Worm (Caenorhabditis elegans): ENCODE results near the gene W08G11.1.
A peak's percentile ranks its signal among the peaks of the same experiment; 100 is the strongest.

W08G11.1 gene

DNA sequence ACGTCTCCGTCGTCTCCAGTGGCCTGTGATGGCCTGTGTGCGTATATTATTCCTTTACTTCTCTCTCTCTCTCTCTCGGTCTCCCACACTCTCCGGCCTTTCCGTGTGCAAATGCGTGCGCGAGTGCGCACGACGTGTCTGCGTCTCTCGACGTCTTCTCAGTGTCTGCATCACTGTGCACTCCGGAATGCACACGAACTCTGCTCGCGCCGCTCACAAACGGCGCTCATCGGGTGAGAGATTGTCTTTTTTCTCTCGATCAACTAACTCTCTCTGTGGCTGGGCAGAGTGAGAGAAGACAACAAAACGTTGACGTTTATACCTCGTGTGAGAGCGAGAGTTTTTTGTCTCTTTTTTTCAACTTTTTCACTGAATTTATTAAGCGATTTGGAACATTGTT lies 9.1 kb downstream of the W08G11.1 start (continued):
- TF ChIP-seq ceh-28 (tag; optimal IDR thresholded peaks at IDR 0.05) (no peak), snpc-1.2 (GFP tag; IDR thresholded peaks at IDR 0.05) (no peak), Y48G9A.11 (GFP tag; IDR thresholded peaks at IDR 0.05) (no peak), mes-2 (tag; optimal IDR thresholded peaks at IDR 0.05; ENCODE audit: poor library complexity, severe bottlenecking) (peak; percentile 78), ces-1 (GFP tag; optimal IDR thresholded peaks at IDR 0.05) (no peak), attf-4 (tag; optimal IDR thresholded peaks at IDR 0.05) (no peak), rbr-2 (tag; optimal IDR thresholded peaks at IDR 0.05) (peak; percentile 90), nhr-42 (GFP tag; IDR thresholded peaks at IDR 0.05) (peak; percentile 57; the same call in 1 of the 2 replicates)

DNA sequence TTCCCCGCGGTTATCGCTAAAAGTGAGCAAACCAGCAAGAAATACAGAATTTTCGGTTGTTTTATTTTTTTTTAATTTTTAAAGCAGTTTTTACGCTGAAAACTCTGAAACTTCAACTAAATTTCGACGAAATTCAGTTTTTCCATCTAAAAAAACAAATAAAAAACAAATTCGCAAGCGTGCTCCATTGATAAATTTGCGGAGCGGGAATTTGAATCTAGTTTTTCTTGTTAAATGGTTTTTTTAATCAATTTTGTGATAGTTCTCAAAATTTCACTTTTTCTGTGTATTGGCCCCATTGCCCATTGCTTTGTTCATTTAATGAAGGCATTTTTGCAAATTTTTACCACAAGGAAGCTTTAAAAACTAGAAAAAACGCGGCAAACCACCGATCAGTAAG lies 9.9 kb downstream of the W08G11.1 start:
- TF ChIP-seq lin-39 (tag; optimal IDR thresholded peaks at IDR 0.05) (no peak), lin-13 (GFP tag; optimal IDR thresholded peaks at IDR 0.05) (no peak), nhr-111 (GFP tag; optimal IDR thresholded peaks at IDR 0.05) (no peak), lin-38 (GFP tag; IDR thresholded peaks at IDR 0.05) (peak; percentile 90)

DNA sequence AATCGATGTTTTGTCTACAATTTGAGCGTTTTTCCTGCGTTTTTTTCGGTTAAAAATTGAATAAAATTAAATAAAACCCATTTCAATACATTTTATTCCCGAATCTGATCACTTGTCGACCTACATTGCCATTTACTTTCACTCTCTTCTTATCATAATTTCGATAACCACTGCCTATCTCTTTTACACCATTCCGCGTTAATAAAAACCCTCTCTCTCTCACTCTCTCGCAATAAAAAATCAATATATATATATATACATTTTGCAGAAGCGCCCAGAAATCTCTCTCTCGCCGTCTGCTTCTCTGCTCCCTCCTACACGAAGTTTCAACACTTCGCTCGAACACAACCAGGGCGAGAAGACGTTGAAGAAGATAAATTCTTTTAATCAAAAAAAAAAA lies 10.4 kb downstream of the W08G11.1 start, which contains the start of gene pptr-1:
Gene pptr-1 (plus strand): TSS at position 269 of the 400 bp plus-strand sequence.
- no peak for TF ChIP-seq ZK546.5 (tag; optimal IDR thresholded peaks at IDR 0.05)
- no peak for TF ChIP-seq madf-9 (GFP tag; conservative IDR thresholded peaks at IDR 0.05)
- TF ChIP-seq skn-1 (tag; optimal IDR thresholded peaks at IDR 0.05): no peak
- no peak for TF ChIP-seq jun-1 (tag; optimal IDR thresholded peaks at IDR 0.05)
- no peak for TF ChIP-seq daf-12 (tag; optimal IDR thresholded peaks at IDR 0.05)
- TF ChIP-seq lin-15B (tag; optimal IDR thresholded peaks at IDR 0.05): no peak
- peak; percentile 61; the same call in 1 of the 2 replicates for TF ChIP-seq dmd-6 (GFP tag; IDR thresholded peaks at IDR 0.05)
- TF ChIP-seq gei-8 (GFP tag; optimal IDR thresholded peaks at IDR 0.05): no peak
- TF ChIP-seq lin-39 (tag; optimal IDR thresholded peaks at IDR 0.05): no peak
- TF ChIP-seq Y48G9A.11 (GFP tag; IDR thresholded peaks at IDR 0.05): no peak
- TF ChIP-seq zfp-2 (tag; optimal IDR thresholded peaks at IDR 0.05): no peak
- peak; percentile 73 for TF ChIP-seq hlh-11 (tag; optimal IDR thresholded peaks at IDR 0.05)
- no peak for TF ChIP-seq nhr-111 (GFP tag; optimal IDR thresholded peaks at IDR 0.05)
- TF ChIP-seq nhr-48 (tag; optimal IDR thresholded peaks at IDR 0.05): no peak
- no peak for TF ChIP-seq ztf-7 (tag; optimal IDR thresholded peaks at IDR 0.05)
- no peak for TF ChIP-seq fkh-10 (GFP tag; optimal IDR thresholded peaks at IDR 0.05)
- no peak for TF ChIP-seq snpc-1.2 (GFP tag; IDR thresholded peaks at IDR 0.05)
- TF ChIP-seq ama-1 (optimal IDR thresholded peaks at IDR 0.05): no peak
- TF ChIP-seq mxl-3 (GFP tag; optimal IDR thresholded peaks at IDR 0.05): no peak
- TF ChIP-seq unc-62 (GFP tag; optimal IDR thresholded peaks at IDR 0.05 in 1 of 2): no peak
- TF ChIP-seq unc-62 (tag; optimal IDR thresholded peaks at IDR 0.05): no peak
- no peak for TF ChIP-seq zip-2 (tag; optimal IDR thresholded peaks at IDR 0.05)
- TF ChIP-seq pqm-1 (tag; optimal IDR thresholded peaks at IDR 0.05): peak; percentile 48
- TF ChIP-seq vab-7 (GFP tag; IDR thresholded peaks at IDR 0.05): no peak
- TF ChIP-seq T26A8.4 (GFP tag; IDR thresholded peaks at IDR 0.05): no peak
- TF ChIP-seq snpc-4 (tag; optimal IDR thresholded peaks at IDR 0.05): no peak
- TF ChIP-seq pha-4 (GFP tag; IDR thresholded peaks at IDR 0.05): 0 out of 2 replicates have a peak, but pooled peaks have one; percentile 34
- TF ChIP-seq pha-4 (tag; optimal IDR thresholded peaks at IDR 0.05): no peak
- no peak for TF ChIP-seq hif-1 (tag; optimal IDR thresholded peaks at IDR 0.05)
- TF ChIP-seq nhr-76 (tag; optimal IDR thresholded peaks at IDR 0.05): no peak
- TF ChIP-seq egl-43 (GFP tag; IDR thresholded peaks at IDR 0.05): no peak
- TF ChIP-seq Y75B8A.6 (GFP tag; IDR thresholded peaks at IDR 0.05): no peak
- no peak for TF ChIP-seq saeg-2 (GFP tag; IDR thresholded peaks at IDR 0.05)
- TF ChIP-seq lin-13 (GFP tag; optimal IDR thresholded peaks at IDR 0.05): no peak
- TF ChIP-seq nhr-77 (tag; optimal IDR thresholded peaks at IDR 0.05): no peak
- no peak for TF ChIP-seq Y5F2A.4 (GFP tag; optimal IDR thresholded peaks at IDR 0.05)
- no peak for TF ChIP-seq lim-7 (GFP tag; IDR thresholded peaks at IDR 0.05)
- TF ChIP-seq T20F7.1 (GFP tag; optimal IDR thresholded peaks at IDR 0.05): no peak
- no peak for TF ChIP-seq ceh-62 (tag; optimal IDR thresholded peaks at IDR 0.05)
- TF ChIP-seq unc-130 (GFP tag; optimal IDR thresholded peaks at IDR 0.05): no peak
- no peak for TF ChIP-seq spr-1 (tag; optimal IDR thresholded peaks at IDR 0.05)
- TF ChIP-seq dpl-1 (GFP tag; optimal IDR thresholded peaks at IDR 0.05): peak; percentile 3
- TF ChIP-seq nhr-11 (tag; optimal IDR thresholded peaks at IDR 0.05): no peak

All from whole organism, L4 larva.